Worm (Caenorhabditis elegans) whole organism, L4/young adult: ENCODE data around the gene T23F2.2.

ENCODE experiments used
- W03F9.2 ChIP-seq: fragments of 150-350 bp; optimal IDR thresholded peaks from 2 replicates; lab custom pipeline; 2014; ENCODE audit warnings: missing biosample characterization, missing genetic modification characterization
- dao-5 ChIP-seq: sonication (generic microtip); optimal IDR thresholded peaks from 2 replicates; lab custom pipeline; 2016; ENCODE audit warnings: missing genotype, missing genetic modification characterization, moderate library complexity, missing compliant biosample characterization
- him-1 ChIP-seq: sonication (generic microtip); optimal IDR thresholded peaks from 2 replicates; lab custom pipeline; 2016; ENCODE audit warnings: missing genotype, missing genetic modification reagents, missing genetic modification characterization, missing compliant biosample characterization

DNA sequence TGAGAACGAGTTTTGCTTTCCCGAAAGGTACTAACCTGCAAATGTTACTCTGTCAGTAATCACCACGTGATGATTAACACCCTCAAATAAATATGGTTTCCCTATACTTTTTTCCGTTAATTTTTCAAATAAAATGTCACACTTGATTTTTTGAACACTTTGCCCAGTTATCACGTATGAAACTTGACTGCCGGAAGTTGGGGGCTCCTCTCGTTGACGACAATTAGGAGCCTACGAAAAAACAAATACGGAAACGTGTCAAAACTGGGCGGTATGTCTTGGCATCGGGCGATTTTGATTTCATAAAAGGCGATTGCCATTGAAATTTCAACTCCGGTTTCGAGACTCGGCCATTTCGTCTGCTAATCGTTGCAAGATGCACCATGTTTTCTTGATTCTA lies 57.1 kb downstream of the T23F2.2 start, which contains the start of gene C25F6.8:
- no peak for TF ChIP-seq W03F9.2 (tag; lab: Kevin White, UChicago)
- no peak for TF ChIP-seq him-1 (tag; lab: Kevin White, UChicago)
- TF ChIP-seq dao-5: no peak
